Worm (Caenorhabditis elegans) whole organism, early embryonic: Measurements from ENCODE around the gene nhr-3.
"Not testable (repeated sequence)": the region's sequence is repeated elsewhere in the genome, so short reads cannot be mapped to it uniquely, and the experiment has no call there.

Experiments
- B0310.2 ChIP-seq: sonication (generic microtip); optimal IDR thresholded peaks from 2 replicates; lab custom pipeline; 2016; ENCODE audit warnings: mild to moderate bottlenecking, missing genetic modification characterization, missing compliant biosample characterization
- F13C5.2 ChIP-seq: sonication (generic microtip); optimal IDR thresholded peaks from 2 replicates; lab custom pipeline; 2017; ENCODE audit warnings: mild to moderate bottlenecking, missing genetic modification characterization, inconsistent platforms, missing compliant biosample characterization
- aly-1 ChIP-seq: sonication (generic microtip); optimal IDR thresholded peaks from 2 replicates; lab custom pipeline; 2016; ENCODE audit warnings: missing genetic modification characterization, missing compliant biosample characterization
- ama-1 ChIP-seq: fragments of 150-350 bp; optimal IDR thresholded peaks from 2 replicates; lab custom pipeline; 2014
- ceh-13 ChIP-seq: fragments of 200-800 bp; sonication (Bioruptor generic); optimal IDR thresholded peaks from 2 replicates; lab custom pipeline; 2018; ENCODE audit warnings: mild to moderate bottlenecking, missing genetic modification characterization, missing compliant biosample characterization
- ceh-36 ChIP-seq: sonication (generic microtip); optimal IDR thresholded peaks from 2 replicates; lab custom pipeline; 2016; ENCODE audit warnings: missing genetic modification characterization, inconsistent platforms, missing compliant biosample characterization
- ets-7 ChIP-seq: sonication (generic microtip); optimal IDR thresholded peaks from 2 replicates; lab custom pipeline; 2016; ENCODE audit warnings: missing genotype, missing genetic modification characterization, missing compliant biosample characterization
- flt-1 ChIP-seq: fragments of 200-800 bp; sonication (Bioruptor generic); IDR thresholded peaks from 2 replicates; pipeline ENCODE4 v1.3.6; 2022; ENCODE audit warnings: missing genetic modification characterization, missing compliant biosample characterization
- hmbx-1 ChIP-seq: sonication (generic microtip); optimal IDR thresholded peaks from 2 replicates; lab custom pipeline; 2016; ENCODE audit warnings: mild to moderate bottlenecking, missing genetic modification characterization, missing compliant biosample characterization
- hmg-4 ChIP-seq: fragments of 200-800 bp; sonication (Bioruptor generic); optimal IDR thresholded peaks from 2 replicates; lab custom pipeline; 2018; ENCODE audit warnings: mild to moderate bottlenecking, missing genetic modification characterization, missing compliant biosample characterization
- hnd-1 ChIP-seq: sonication (generic microtip); optimal IDR thresholded peaks from 2 replicates; lab custom pipeline; 2016; ENCODE audit warnings: missing genetic modification characterization, missing compliant biosample characterization
- pes-1 ChIP-seq: fragments of 200-800 bp; sonication (Bioruptor generic); IDR thresholded peaks from 2 replicates; pipeline ENCODE4 v1.3.6; 2022; ENCODE audit warnings: missing genetic modification reagents, missing genetic modification characterization, missing compliant biosample characterization
- scrt-1 ChIP-seq: fragments of 200-800 bp; sonication (Bioruptor generic); IDR thresholded peaks from 2 replicates; pipeline ENCODE4 v1.3.6; 2022; ENCODE audit warnings: missing genetic modification characterization, missing compliant biosample characterization
- sea-1 ChIP-seq: fragments of 200-800 bp; sonication (Bioruptor generic); conservative IDR thresholded peaks from 2 replicates; pipeline ENCODE4 v1.3.6; 2022; ENCODE audit warnings: missing genetic modification characterization, missing compliant biosample characterization
- tbx-11 ChIP-seq: fragments of 200-800 bp; sonication (Bioruptor generic); IDR thresholded peaks from 2 replicates; pipeline ENCODE4 v1.3.6; 2022; ENCODE audit warnings: missing genetic modification characterization, missing compliant biosample characterization
- tbx-37 ChIP-seq: fragments of 200-800 bp; sonication (Bioruptor generic); conservative IDR thresholded peaks from 2 replicates; pipeline ENCODE4 v1.3.6; 2022; ENCODE audit warnings: missing genetic modification reagents, missing genetic modification characterization, missing compliant biosample characterization
- tra-4 ChIP-seq: sonication (generic microtip); optimal IDR thresholded peaks from 2 replicates; lab custom pipeline; 2017; ENCODE audit warnings: missing genetic modification characterization, missing compliant biosample characterization

The nhr-3 gene

ce11 chrX:14520463-14520862, 37.8 kb upstream of the nhr-3 start, which contains the start of gene D1025.1:
Gene D1025.1 (plus strand): TSS chrX:14520763.
- TF ChIP-seq sea-1 (GFP tag; lab: Robert Waterston, UW) (no peak), tbx-37 (GFP tag; lab: Robert Waterston, UW) (no peak), tbx-11 (no peak), aly-1 (tag; lab: Kevin White, UChicago) (no peak), pes-1 (no peak), F13C5.2 (tag; lab: Kevin White, UChicago) (no peak), tra-4 (no peak), B0310.2 (tag; lab: Kevin White, UChicago) (no peak), ets-7 (tag; lab: Kevin White, UChicago) (no peak), ama-1 (no peak)

- TF ChIP-seq hmg-4 (GFP tag; lab: Kevin White, UChicago) (no peak), pes-1 (no peak), F13C5.2 (tag; lab: Kevin White, UChicago) (no peak), flt-1 (no peak), sea-1 (GFP tag; lab: Robert Waterston, UW) (no peak), hnd-1 (tag; lab: Kevin White, UChicago) (no peak), aly-1 (tag; lab: Kevin White, UChicago) (no peak)
These were observed 35.0 kb upstream of the nhr-3 start, which contains the start of gene nspc-16 for ce11 chrX:14523275-14523674. Gene nspc-16 (plus strand): TSS chrX:14523575.

ce11 chrX:14525081-14525324, 33.3 kb upstream of the nhr-3 start, which contains the start of gene nspc-17:
Gene nspc-17 (minus strand): TSS chrX:14525181.
- not testable (repeated sequence) for TF ChIP-seq aly-1 (tag; lab: Kevin White, UChicago); ceh-36 (tag; lab: Kevin White, UChicago); pes-1

- TF ChIP-seq sea-1 (GFP tag; lab: Robert Waterston, UW) (peak; percentile 79), hnd-1 (tag; lab: Kevin White, UChicago) (no peak), ceh-36 (tag; lab: Kevin White, UChicago) (peak; percentile 8), ceh-13 (GFP tag; lab: Kevin White, UChicago) (peak; percentile 39), F13C5.2 (tag; lab: Kevin White, UChicago) (peak; percentile 98), flt-1 (0 out of 2 replicates have a peak, but pooled peaks have one; percentile 8), hmg-4 (GFP tag; lab: Kevin White, UChicago) (peak; percentile 95), tbx-37 (GFP tag; lab: Robert Waterston, UW) (peak; percentile 60), tra-4 (no peak)
These were observed 32.7 kb upstream of the nhr-3 start for ce11 chrX:14525325-14526305.

- no peak for TF ChIP-seq hnd-1 (tag; lab: Kevin White, UChicago)
- TF ChIP-seq ama-1 = no peak
- no peak for TF ChIP-seq sea-1 (GFP tag; lab: Robert Waterston, UW)
- TF ChIP-seq F13C5.2 (tag; lab: Kevin White, UChicago) = no peak
- TF ChIP-seq scrt-1 (GFP tag; lab: Robert Waterston, UW) = no peak
These were observed 30.7 kb upstream of the nhr-3 start, which contains the start of gene nspc-18 for ce11 chrX:14527559-14527958. Gene nspc-18 (minus strand): TSS chrX:14527659.

ce11 chrX:14528399-14528798, 29.9 kb upstream of the nhr-3 start, which contains the start of gene nspc-19:
Gene nspc-19 (plus strand): TSS chrX:14528699.
- not testable (repeated sequence) for TF ChIP-seq F13C5.2 (tag; lab: Kevin White, UChicago); scrt-1 (GFP tag; lab: Robert Waterston, UW); pes-1

- TF ChIP-seq ceh-36 (tag; lab: Kevin White, UChicago) (no peak), tbx-11 (no peak), B0310.2 (tag; lab: Kevin White, UChicago) (no peak), ceh-13 (GFP tag; lab: Kevin White, UChicago) (no peak), hmbx-1 (tag; lab: Kevin White, UChicago) (no peak), hnd-1 (tag; lab: Kevin White, UChicago) (no peak), flt-1 (no peak), scrt-1 (GFP tag; lab: Robert Waterston, UW) (no peak), aly-1 (tag; lab: Kevin White, UChicago) (no peak)
These were observed 28.2 kb upstream of the nhr-3 start, which contains the start of gene nspc-20 for ce11 chrX:14530107-14530506. Gene nspc-20 (minus strand): TSS chrX:14530207.

ce11 chrX:14534117-14534516, 24.2 kb upstream of the nhr-3 start, which contains the start of gene T24C2.5:
Gene T24C2.5 (plus strand): TSS chrX:14534417.
- no peak for TF ChIP-seq tbx-11
- no peak for TF ChIP-seq B0310.2 (tag; lab: Kevin White, UChicago)
- no peak for TF ChIP-seq flt-1
- TF ChIP-seq ama-1 = no peak
- TF ChIP-seq tra-4 = no peak
- TF ChIP-seq tbx-37 (GFP tag; lab: Robert Waterston, UW) = no peak
- TF ChIP-seq sea-1 (GFP tag; lab: Robert Waterston, UW) = no peak
- TF ChIP-seq hnd-1 (tag; lab: Kevin White, UChicago) = no peak
- no peak for TF ChIP-seq ceh-13 (GFP tag; lab: Kevin White, UChicago)
- TF ChIP-seq ceh-36 (tag; lab: Kevin White, UChicago) = no peak
- no peak for TF ChIP-seq aly-1 (tag; lab: Kevin White, UChicago)
